Worm (Caenorhabditis elegans) whole organism, L4 larva: ENCODE data around the gene dmd-6.

Source experiments
- Y5F2A.4 ChIP-seq: fragments of 200-800 bp; sonication (Bioruptor generic); optimal IDR thresholded peaks from 2 replicates; lab custom pipeline; 2018; ENCODE audit warnings: mild to moderate bottlenecking, missing genetic modification characterization, missing compliant biosample characterization
- aha-1 ChIP-seq: fragments of 150-350 bp; peaks from one replicate; lab custom pipeline; 2014; ENCODE audit warnings: missing biosample characterization, missing genetic modification characterization
- dmd-6 ChIP-seq: fragments of 200-800 bp; sonication (Bioruptor generic); IDR thresholded peaks from 2 replicates; pipeline ENCODE4 v1.3.6; 2022; ENCODE audit warnings: missing genetic modification reagents, missing genetic modification characterization, missing compliant biosample characterization
- unc-62 ChIP-seq, 3 experiments: fragments of 150-350 bp in 1 of 3; sonication (generic microtip); optimal IDR thresholded peaks in 2 of 3; peaks in 1 of 3; 1 replicate in 1 of 3; 2 replicates in 2 of 3; lab custom pipeline; 2014 to 2017; ENCODE audit warnings: missing biosample characterization in 3 of 3, missing genetic modification characterization in 3 of 3, missing genetic modification reagents in 3 of 3, missing genotype in 1 of 3
- zip-11 ChIP-seq: fragments of 200-800 bp; sonication (Bioruptor generic); IDR thresholded peaks from 2 replicates; pipeline ENCODE4 v1.3.6; 2022; ENCODE audit warnings: missing genetic modification characterization, missing compliant biosample characterization

The dmd-6 gene

DNA sequence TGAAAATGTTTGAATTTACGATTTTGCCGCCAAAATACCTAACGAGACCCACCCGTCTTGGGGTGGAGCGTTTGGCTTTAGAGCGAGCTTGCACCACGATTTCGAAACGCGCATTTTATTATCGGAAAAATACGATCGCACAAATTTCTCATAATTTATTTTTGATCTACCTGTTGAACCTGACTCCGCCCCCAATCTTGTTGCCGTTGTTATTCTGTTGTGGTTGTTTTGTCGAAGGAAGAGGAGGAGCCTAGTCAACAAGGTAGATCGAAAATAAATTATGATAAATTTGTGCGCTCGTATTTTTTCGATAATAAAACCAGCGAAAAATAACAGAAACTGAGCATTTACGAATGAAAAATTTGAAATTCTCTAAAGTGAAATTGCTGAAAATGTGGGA, 42.5 kb downstream of the dmd-6 start:
- peak; percentile 59 for TF ChIP-seq aha-1 (tag; lab: Kevin White, UChicago)
- TF ChIP-seq Y5F2A.4 (GFP tag; lab: Kevin White, UChicago) = no peak
- TF ChIP-seq, all 104 proteins: peak for 1

- TF ChIP-seq dmd-6 (GFP tag; lab: Robert Waterston, UW) (no peak), zip-11 (no peak), unc-62 (GFP tag; optimal IDR thresholded peaks at IDR 0.05 in 1 of 2; lab: Kevin White, UChicago) (peak in 1 of 2 experiments; percentile 53), unc-62 (tag; optimal IDR thresholded peaks at IDR 0.05; lab: Kevin White, UChicago) (no peak)
Observed at ce11 chrIV:14661370-14661769, 45.0 kb downstream of the dmd-6 start.
